Fruit fly (Drosophila melanogaster): Measurements from ENCODE around the gene CG44774.

Gene CG44774

dm6 chrX:4919040-4919881 lies 18.6 kb downstream of the CG44774 start (continued):
- TF ChIP-seq CG11398 (GFP tag; optimal IDR thresholded peaks at IDR 0.05) (peak; percentile 70), CG11695 (GFP tag; IDR thresholded peaks at IDR 0.05) (peak; percentile 84; the same call in 2 of the 3 replicates), Hmr (GFP tag; optimal IDR thresholded peaks at IDR 0.05) (peak; percentile 78), chm (GFP tag; IDR thresholded peaks at IDR 0.05) (peak; percentile 73; the same call in 1 of the 2 replicates), C15 (GFP tag; IDR thresholded peaks at IDR 0.05) (peak; percentile 80; the same call in 1 of the 3 replicates), CG8089 (GFP tag; optimal IDR thresholded peaks at IDR 0.05) (peak; percentile 64), pfk (GFP tag; optimal IDR thresholded peaks at IDR 0.05) (no peak), Sry-β (GFP tag; optimal IDR thresholded peaks at IDR 0.05) (no peak), cas (GFP tag; IDR thresholded peaks at IDR 0.05) (peak; percentile 52; the same call in 1 of the 2 replicates), CG11560 (tag; IDR thresholded peaks at IDR 0.05) (peak; percentile 80; the same call in 2 of the 3 replicates), esg (GFP tag; conservative IDR thresholded peaks at IDR 0.05) (peak; percentile 88), CTCF (GFP tag; optimal IDR thresholded peaks at IDR 0.05) (peak; percentile 92), bsh (GFP tag; optimal IDR thresholded peaks at IDR 0.05) (peak; percentile 36 to 78), CG6791 (GFP tag; IDR thresholded peaks at IDR 0.05; ENCODE audit: partially characterized antibody) (no peak), tin (GFP tag; optimal IDR thresholded peaks at IDR 0.05) (peak; percentile 77), da (GFP tag; optimal IDR thresholded peaks at IDR 0.05) (peak; percentile 60), cwo (GFP tag; optimal IDR thresholded peaks at IDR 0.05) (peak; percentile 65), Lpt (GFP tag; optimal IDR thresholded peaks at IDR 0.05) (no peak), inv (GFP tag; IDR thresholded peaks at IDR 0.05; ENCODE audit: partially characterized antibody) (no peak), Vsx1 (GFP tag; optimal IDR thresholded peaks at IDR 0.05) (no peak), CG11456 (GFP tag; IDR thresholded peaks at IDR 0.05) (peak; percentile 94), CG13123 (GFP tag; optimal IDR thresholded peaks at IDR 0.05) (peak; percentile 52), CG17829 (tag; optimal IDR thresholded peaks at IDR 0.05) (peak; percentile 56), sim (GFP tag; IDR thresholded peaks at IDR 0.05) (peak; percentile 56; the same call in 1 of the 2 replicates), CG13296 (GFP tag; optimal IDR thresholded peaks at IDR 0.05) (peak; percentile 79), eyg (GFP tag; optimal IDR thresholded peaks at IDR 0.05) (peak; percentile 80), h (optimal IDR thresholded peaks at IDR 0.05) (no peak), sisA (GFP tag; IDR thresholded peaks at IDR 0.05) (peak; percentile 91), pros (GFP tag; optimal IDR thresholded peaks at IDR 0.05) (no peak), Sin3A (optimal IDR thresholded peaks at IDR 0.05) (no peak), CG14965 (GFP tag; optimal IDR thresholded peaks at IDR 0.05; ENCODE audit: borderline replicate concordance) (no peak), Nf-YB (GFP tag; optimal IDR thresholded peaks at IDR 0.05) (peak; percentile 54), CG12942 (GFP tag; optimal IDR thresholded peaks at IDR 0.05) (peak; percentile 83), trh (GFP tag; optimal IDR thresholded peaks at IDR 0.05) (peak; percentile 45), Dfd (GFP tag; optimal IDR thresholded peaks at IDR 0.05) (no peak), CG2199 (GFP tag; IDR thresholded peaks at IDR 0.05) (no peak), cg (GFP tag; optimal IDR thresholded peaks at IDR 0.05) (no peak), Ssrp (tag; optimal IDR thresholded peaks at IDR 0.05) (peak; percentile 72), ab (GFP tag; optimal IDR thresholded peaks at IDR 0.05) (peak; percentile 89), Antp (GFP tag; optimal IDR thresholded peaks at IDR 0.05) (peak; percentile 93), jing (GFP tag; optimal IDR thresholded peaks at IDR 0.05) (peak; percentile 80), dysf (GFP tag; IDR thresholded peaks at IDR 0.05) (peak; percentile 95), CG7987 (GFP tag; optimal IDR thresholded peaks at IDR 0.05) (peak; percentile 63), Stat92E (GFP tag; optimal IDR thresholded peaks at IDR 0.05) (no peak), B-H1 (GFP tag; IDR thresholded peaks at IDR 0.05) (peak; percentile 80), HLH54F (GFP tag; optimal IDR thresholded peaks at IDR 0.05) (peak; percentile 71), Ravus (GFP tag; IDR thresholded peaks at IDR 0.05) (peak; percentile 76), CG1792 (GFP tag; optimal IDR thresholded peaks at IDR 0.05) (peak; percentile 76), Dbx (GFP tag; IDR thresholded peaks at IDR 0.05) (peak; percentile 86), odd (GFP tag; optimal IDR thresholded peaks at IDR 0.05) (peak; percentile 49)
